Worm (Caenorhabditis elegans) whole organism, mixed stage, embryonic: ENCODE measurements around the gene dyci-1.

Source experiments
- blmp-1 ChIP-seq: fragments of 150-350 bp; optimal IDR thresholded peaks from 2 replicates; lab custom pipeline; 2014; ENCODE audit warnings: missing biosample characterization, missing genetic modification characterization
- elt-3 ChIP-seq: fragments of 150-350 bp; optimal IDR thresholded peaks from 2 replicates; lab custom pipeline; 2014; ENCODE audit warnings: missing biosample characterization, missing genetic modification characterization
- lsy-2 ChIP-seq: fragments of 150-350 bp; optimal IDR thresholded peaks from 2 replicates; lab custom pipeline; 2014; ENCODE audit warnings: missing biosample characterization, missing genetic modification characterization
- mab-5 ChIP-seq: fragments of 150-350 bp; optimal IDR thresholded peaks from 2 replicates; lab custom pipeline; 2014; ENCODE audit warnings: missing biosample characterization, missing genetic modification characterization
- nhr-12 ChIP-seq: fragments of 150-350 bp; optimal IDR thresholded peaks from 2 replicates; lab custom pipeline; 2014; ENCODE audit warnings: missing biosample characterization, missing genetic modification characterization
- nhr-76 ChIP-seq: sonication (generic microtip); optimal IDR thresholded peaks from 2 replicates; lab custom pipeline; 2017; ENCODE audit warnings: missing biosample characterization, missing genetic modification characterization
- pha-4 ChIP-seq: fragments of 150-350 bp; optimal IDR thresholded peaks from 2 replicates; lab custom pipeline; 2018; ENCODE audit warnings: missing biosample characterization, missing genetic modification reagents, missing genetic modification characterization
- snpc-4 ChIP-seq: fragments of 150-350 bp; optimal IDR thresholded peaks from 2 replicates; lab custom pipeline; 2014; ENCODE audit warnings: missing biosample characterization, missing genetic modification characterization
- tbx-8 ChIP-seq: fragments of 200-800 bp; sonication (Bioruptor generic); optimal IDR thresholded peaks from 2 replicates; lab custom pipeline; 2018; ENCODE audit warnings: mild to moderate bottlenecking, missing genetic modification characterization, moderate library complexity, missing compliant biosample characterization
- unc-62 ChIP-seq: fragments of 150-350 bp; optimal IDR thresholded peaks from 2 replicates; lab custom pipeline; 2014; ENCODE audit warnings: missing biosample characterization, missing genetic modification reagents, missing genetic modification characterization

- no peak for TF ChIP-seq lsy-2 (tag; lab: Kevin White, UChicago)
- TF ChIP-seq unc-62 (GFP tag; lab: Kevin White, UChicago): no peak
- no peak for TF ChIP-seq elt-3 (tag; lab: Kevin White, UChicago)
- no peak for TF ChIP-seq tbx-8
- no peak for TF ChIP-seq mab-5
- TF ChIP-seq nhr-12: no peak
- TF ChIP-seq nhr-76: no peak
- TF ChIP-seq blmp-1 (tag; lab: Kevin White, UChicago): no peak
- TF ChIP-seq snpc-4 (tag; lab: Kevin White, UChicago): no peak
- no peak for TF ChIP-seq pha-4 (tag; lab: Kevin White, UChicago)
Measured at ce11 chrIV:6803294-6803693, 18.2 kb upstream of the dyci-1 start.
